Fruit fly (Drosophila melanogaster): ENCODE results near the gene CG32726.

- no peak for TF ChIP-seq CG9215 (GFP tag; IDR thresholded peaks at IDR 0.05)
- TF ChIP-seq lab (GFP tag; optimal IDR thresholded peaks at IDR 0.05): no peak
- no peak for TF ChIP-seq sna (GFP tag; IDR thresholded peaks at IDR 0.05; ENCODE audit: partially characterized antibody)
- TF ChIP-seq tgo (GFP tag; IDR thresholded peaks at IDR 0.05): no peak
- TF ChIP-seq prd (optimal IDR thresholded peaks at IDR 0.05): no peak
- TF ChIP-seq prd (GFP tag; IDR thresholded peaks at IDR 0.05): no peak
- TF ChIP-seq CG7745 (tag; optimal IDR thresholded peaks at IDR 0.05): no peak
- TF ChIP-seq CG10565 (GFP tag; optimal IDR thresholded peaks at IDR 0.05): no peak
- TF ChIP-seq Dp (GFP tag; optimal IDR thresholded peaks at IDR 0.05): no peak
Observed at dm6 chrX:7451909-7452308, 26.4 kb upstream of the CG32726 start, which contains the start of gene CG11368.

All from whole organism, embryonic.